Worm (Caenorhabditis elegans) whole organism, young adult: Measurements from ENCODE around the gene Y54G2A.13.

ENCODE experiments used
- B0019.2 ChIP-seq: fragments of 200-800 bp; sonication (Bioruptor generic); conservative IDR thresholded peaks from 2 replicates; pipeline ENCODE4 v1.3.6; 2022; ENCODE audit warnings: missing genetic modification reagents, missing genetic modification characterization, missing compliant biosample characterization
- B0336.3 ChIP-seq: fragments of 200-800 bp; sonication (Bioruptor generic); IDR thresholded peaks from 2 replicates; pipeline ENCODE4 v1.3.6; 2022; ENCODE audit warnings: missing genetic modification characterization, missing compliant biosample characterization
- F37B4.10 ChIP-seq: fragments of 200-800 bp; sonication (Bioruptor generic); IDR thresholded peaks from 2 replicates; pipeline ENCODE4 v1.3.6; 2022; ENCODE audit warnings: missing genetic modification characterization, missing compliant biosample characterization
- F49E8.2 ChIP-seq: sonication (generic microtip); optimal IDR thresholded peaks from 3 replicates; lab custom pipeline; 2017; ENCODE audit warnings: missing genetic modification characterization, mild to moderate bottlenecking, missing compliant biosample characterization, antibody characterized with exemption, moderate library complexity; ENCODE audit not compliant: insufficient read depth
- K12H6.12 ChIP-seq: fragments of 200-800 bp; sonication (Bioruptor generic); optimal IDR thresholded peaks from 2 replicates; lab custom pipeline; 2018; ENCODE audit warnings: mild to moderate bottlenecking, missing genetic modification characterization, missing compliant biosample characterization
- Y53F4B.3 ChIP-seq: fragments of 200-800 bp; sonication (Bioruptor generic); IDR thresholded peaks from 2 replicates; pipeline ENCODE4 v1.3.6; 2022; ENCODE audit warnings: missing genetic modification reagents, missing genetic modification characterization, missing compliant biosample characterization
- Y79H2A.3 ChIP-seq: fragments of 200-800 bp; sonication (Bioruptor generic); conservative IDR thresholded peaks from 2 replicates; pipeline ENCODE4 v1.3.6; 2022; ENCODE audit warnings: missing genetic modification reagents, missing genetic modification characterization, missing compliant biosample characterization
- ZK185.1 ChIP-seq: sonication (generic microtip); optimal IDR thresholded peaks from 2 replicates; lab custom pipeline; 2016; ENCODE audit warnings: mild to moderate bottlenecking, missing genetic modification characterization, missing compliant biosample characterization; ENCODE audit not compliant: poor library complexity, severe bottlenecking
- ama-1 ChIP-seq, 3 experiments: fragments of 150-350 bp in 1 of 3; sonication (generic microtip) in 2 of 3; optimal IDR thresholded peaks; 2 replicates each; lab custom pipeline; 2014 to 2018; ENCODE audit warnings: missing biosample characterization in 2 of 3, missing genetic modification characterization in 2 of 3, missing genetic modification reagents in 2 of 3
- aptf-2 ChIP-seq: fragments of 200-800 bp; sonication (Bioruptor generic); conservative IDR thresholded peaks from 2 replicates; pipeline ENCODE4 v1.3.6; 2022; ENCODE audit warnings: missing genetic modification reagents, missing genetic modification characterization, missing compliant biosample characterization
- aptf-3 ChIP-seq: fragments of 200-800 bp; sonication (Bioruptor generic); IDR thresholded peaks from 2 replicates; pipeline ENCODE4 v1.3.6; 2022; ENCODE audit warnings: missing genetic modification characterization, missing compliant biosample characterization
- attf-6 ChIP-seq: fragments of 200-800 bp; sonication (Bioruptor generic); IDR thresholded peaks from 2 replicates; pipeline ENCODE4 v1.3.6; 2022; ENCODE audit warnings: missing genetic modification reagents, missing genetic modification characterization, missing compliant biosample characterization
- ccch-3 ChIP-seq: fragments of 200-800 bp; sonication (Bioruptor generic); optimal IDR thresholded peaks from 2 replicates; lab custom pipeline; 2018; ENCODE audit warnings: mild to moderate bottlenecking, missing genetic modification characterization, missing compliant biosample characterization
- cebp-1 ChIP-seq, 2 experiments: fragments of 200-800 bp in 1 of 2; sonication (Bioruptor generic) in 1 of 2; sonication (generic microtip) in 1 of 2; IDR thresholded peaks in 1 of 2; optimal IDR thresholded peaks in 1 of 2; 2 replicates each; pipeline versions ENCODE4 v1.3.6 to Lab custom; 2017 to 2022; ENCODE audit warnings: missing compliant biosample characterization in 2 of 2, missing genetic modification characterization in 2 of 2, mild to moderate bottlenecking in 1 of 2, missing genetic modification reagents in 1 of 2, moderate library complexity in 1 of 2
- ceh-58 ChIP-seq: fragments of 200-800 bp; sonication (Bioruptor generic); IDR thresholded peaks from 2 replicates; pipeline ENCODE4 v1.3.6; 2022; ENCODE audit warnings: missing genetic modification characterization, missing compliant biosample characterization
- ceh-91 ChIP-seq: fragments of 200-800 bp; sonication (Bioruptor generic); IDR thresholded peaks from 2 replicates; pipeline ENCODE4 v1.3.6; 2022; ENCODE audit warnings: missing genetic modification reagents, missing genetic modification characterization, missing compliant biosample characterization
- dox-1 ChIP-seq: fragments of 200-800 bp; sonication (Bioruptor generic); IDR thresholded peaks from 2 replicates; pipeline ENCODE4 v1.3.6; 2022; ENCODE audit warnings: missing genetic modification reagents, missing genetic modification characterization, missing compliant biosample characterization
- dpff-1 ChIP-seq: sonication (generic microtip); optimal IDR thresholded peaks from 2 replicates; lab custom pipeline; 2017; ENCODE audit warnings: mild to moderate bottlenecking, missing genetic modification characterization, missing compliant biosample characterization
- egrh-3 ChIP-seq: fragments of 200-800 bp; sonication (Bioruptor generic); IDR thresholded peaks from 2 replicates; pipeline ENCODE4 v1.3.6; 2022; ENCODE audit warnings: missing genetic modification reagents, missing genetic modification characterization, missing compliant biosample characterization
- ets-4 ChIP-seq: fragments of 200-800 bp; sonication (Bioruptor generic); optimal IDR thresholded peaks from 2 replicates; lab custom pipeline; 2018; ENCODE audit warnings: mild to moderate bottlenecking, missing genetic modification characterization, missing compliant biosample characterization
- hlh-12 ChIP-seq: sonication (generic microtip); optimal IDR thresholded peaks from 2 replicates; lab custom pipeline; 2016; ENCODE audit warnings: missing genetic modification characterization, missing compliant biosample characterization
- hmg-1.2 ChIP-seq: fragments of 200-800 bp; sonication (Bioruptor generic); IDR thresholded peaks from 2 replicates; pipeline ENCODE4 v1.3.6; 2022; ENCODE audit warnings: missing genetic modification reagents, missing genetic modification characterization, missing compliant biosample characterization
- lin-35 ChIP-seq, 3 experiments: fragments of 150-350 bp in 2 of 3; sonication (generic microtip) in 1 of 3; optimal IDR thresholded peaks; 2 replicates each; lab custom pipeline; 2014 to 2018; ENCODE audit warnings: missing biosample characterization in 3 of 3, missing genetic modification characterization in 3 of 3, missing genetic modification reagents in 3 of 3
- lin-54 ChIP-seq: fragments of 200-800 bp; sonication (Bioruptor generic); optimal IDR thresholded peaks from 2 replicates; lab custom pipeline; 2018; ENCODE audit warnings: mild to moderate bottlenecking, missing genetic modification characterization, missing compliant biosample characterization
- madf-10 ChIP-seq: sonication (generic microtip); optimal IDR thresholded peaks from 2 replicates; lab custom pipeline; 2016; ENCODE audit warnings: mild to moderate bottlenecking, missing genetic modification characterization, missing compliant biosample characterization
- madf-3 ChIP-seq: fragments of 200-800 bp; sonication (Bioruptor generic); IDR thresholded peaks from 2 replicates; pipeline ENCODE4 v1.3.6; 2022; ENCODE audit warnings: missing genetic modification reagents, missing genetic modification characterization, missing compliant biosample characterization
- madf-8 ChIP-seq: fragments of 200-800 bp; sonication (Bioruptor generic); conservative IDR thresholded peaks from 2 replicates; pipeline ENCODE4 v1.3.6; 2022; ENCODE audit warnings: missing genetic modification reagents, missing genetic modification characterization, missing compliant biosample characterization
- mcd-1 ChIP-seq: fragments of 200-800 bp; sonication (Bioruptor generic); IDR thresholded peaks from 2 replicates; pipeline ENCODE4 v1.3.6; 2022; ENCODE audit warnings: missing genetic modification reagents, missing genetic modification characterization, missing compliant biosample characterization
- nfya-1 ChIP-seq: sonication (generic microtip); optimal IDR thresholded peaks from 2 replicates; lab custom pipeline; 2017; ENCODE audit warnings: antibody characterized with exemption, missing compliant biosample characterization, missing genetic modification characterization, borderline replicate concordance; ENCODE audit not compliant: insufficient read depth
- nfyb-1 ChIP-seq: fragments of 200-800 bp; sonication (Bioruptor generic); IDR thresholded peaks from 2 replicates; pipeline ENCODE4 v1.3.6; 2022; ENCODE audit warnings: missing genetic modification reagents, missing genetic modification characterization, missing compliant biosample characterization
- nhr-27 ChIP-seq: fragments of 200-800 bp; sonication (Bioruptor generic); optimal IDR thresholded peaks from 2 replicates; lab custom pipeline; 2018; ENCODE audit warnings: mild to moderate bottlenecking, missing genetic modification characterization, moderate library complexity, missing compliant biosample characterization
- nhr-80 ChIP-seq: sonication (generic microtip); optimal IDR thresholded peaks from 2 replicates; lab custom pipeline; 2016; ENCODE audit warnings: missing genetic modification characterization, missing compliant biosample characterization
- nhr-90 ChIP-seq: sonication (generic microtip); optimal IDR thresholded peaks from 2 replicates; lab custom pipeline; 2016; ENCODE audit warnings: missing genotype, mild to moderate bottlenecking, missing genetic modification characterization, missing compliant biosample characterization
- pbrm-1 ChIP-seq: fragments of 200-800 bp; sonication (Bioruptor generic); IDR thresholded peaks from 2 replicates; pipeline ENCODE4 v1.3.6; 2022; ENCODE audit warnings: missing genetic modification reagents, missing genetic modification characterization, missing compliant biosample characterization
- rcor-1 ChIP-seq: fragments of 200-800 bp; sonication (Bioruptor generic); IDR thresholded peaks from 2 replicates; pipeline ENCODE4 v1.3.6; 2022; ENCODE audit warnings: missing genetic modification reagents, missing genetic modification characterization, missing compliant biosample characterization
- snpc-3.4 ChIP-seq: sonication (generic microtip); optimal IDR thresholded peaks from 2 replicates; lab custom pipeline; 2017; ENCODE audit warnings: missing genetic modification characterization, mild to moderate bottlenecking, missing compliant biosample characterization, antibody characterized with exemption, moderate library complexity, missing genotype, missing genetic modification reagents
- sptf-2 ChIP-seq: fragments of 200-800 bp; sonication (Bioruptor generic); optimal IDR thresholded peaks from 2 replicates; lab custom pipeline; 2018; ENCODE audit warnings: mild to moderate bottlenecking, missing genetic modification characterization, missing compliant biosample characterization
- unc-62 ChIP-seq: fragments of 150-350 bp; optimal IDR thresholded peaks from 2 replicates; lab custom pipeline; 2014; ENCODE audit warnings: missing biosample characterization, missing genetic modification reagents, missing genetic modification characterization
- zfh-2 ChIP-seq: fragments of 200-800 bp; sonication (Bioruptor generic); conservative IDR thresholded peaks from 2 replicates; pipeline ENCODE4 v1.3.6; 2022; ENCODE audit warnings: missing genetic modification reagents, missing genetic modification characterization, missing compliant biosample characterization
- zim-3 ChIP-seq: sonication (generic microtip); optimal IDR thresholded peaks from 2 replicates; lab custom pipeline; 2017; ENCODE audit warnings: mild to moderate bottlenecking, missing genetic modification characterization, moderate library complexity, missing compliant biosample characterization
- ztf-22 ChIP-seq: fragments of 200-800 bp; sonication (Bioruptor generic); optimal IDR thresholded peaks from 2 replicates; lab custom pipeline; 2018; ENCODE audit warnings: mild to moderate bottlenecking, missing genetic modification characterization, moderate library complexity, missing compliant biosample characterization

Y54G2A.13 gene

ce11 chrIV:2776733-2777132, 42.8 kb downstream of the Y54G2A.13 start (continued):
- TF ChIP-seq madf-3 (GFP tag; lab: Robert Waterston, UW) (no peak), mcd-1 (GFP tag; lab: Robert Waterston, UW) (no peak), ceh-58 (GFP tag; lab: Robert Waterston, UW) (no peak), ccch-3 (GFP tag; lab: Kevin White, UChicago) (no peak), rcor-1 (GFP tag; lab: Robert Waterston, UW) (no peak), B0336.3 (GFP tag; lab: Robert Waterston, UW) (no peak), ZK185.1 (no peak), nfya-1 (no peak)

ce11 chrIV:2775992-2776630, 43.4 kb downstream of the Y54G2A.13 start:
- TF ChIP-seq cebp-1 (GFP tag; IDR thresholded peaks at IDR 0.05; lab: Robert Waterston, UW) (no peak), cebp-1 (tag; optimal IDR thresholded peaks at IDR 0.05; lab: Kevin White, UChicago) (peak; percentile 43), pbrm-1 (GFP tag; lab: Robert Waterston, UW) (0 out of 2 replicates have a peak, but pooled peaks have one; percentile 38), zfh-2 (GFP tag; lab: Robert Waterston, UW) (peak; percentile 95), K12H6.12 (tag; lab: Kevin White, UChicago) (peak; percentile 39), F49E8.2 (tag; lab: Kevin White, UChicago) (no peak), Y79H2A.3 (GFP tag; lab: Robert Waterston, UW) (no peak), egrh-3 (GFP tag; lab: Robert Waterston, UW) (peak; percentile 51; the same call in 1 of the 2 replicates), hmg-1.2 (GFP tag; lab: Robert Waterston, UW) (peak; percentile 78), dox-1 (peak; percentile 26; the same call in 1 of the 2 replicates), mcd-1 (GFP tag; lab: Robert Waterston, UW) (peak; percentile 44; the same call in 1 of the 2 replicates), nfyb-1 (GFP tag; lab: Robert Waterston, UW) (peak; percentile 54; the same call in 1 of the 2 replicates), ztf-22 (GFP tag; lab: Kevin White, UChicago) (no peak)

ce11 chrIV:2774500-2774899, 45.0 kb downstream of the Y54G2A.13 start:
- TF ChIP-seq B0019.2 (GFP tag; lab: Robert Waterston, UW) (no peak), ceh-58 (GFP tag; lab: Robert Waterston, UW) (no peak), nhr-27 (tag; lab: Kevin White, UChicago) (no peak), sptf-2 (GFP tag; lab: Kevin White, UChicago) (no peak), hlh-12 (tag; lab: Kevin White, UChicago) (no peak), lin-54 (GFP tag; lab: Kevin White, UChicago) (peak; percentile 41), madf-10 (tag; lab: Kevin White, UChicago) (peak; percentile 17), unc-62 (GFP tag; lab: Kevin White, UChicago) (no peak), ama-1 (optimal IDR thresholded peaks at IDR 0.05; lab: Kevin White, UChicago) (peak; percentile 60), ama-1 (GFP tag; optimal IDR thresholded peaks at IDR 0.05; lab: Kevin White, UChicago) (no peak), Y53F4B.3 (GFP tag; lab: Robert Waterston, UW) (no peak), zfh-2 (GFP tag; lab: Robert Waterston, UW) (peak; percentile 60; the same call in 1 of the 2 replicates), B0336.3 (GFP tag; lab: Robert Waterston, UW) (peak; percentile 71), F37B4.10 (no peak), cebp-1 (GFP tag; IDR thresholded peaks at IDR 0.05; lab: Robert Waterston, UW) (no peak), cebp-1 (tag; optimal IDR thresholded peaks at IDR 0.05; lab: Kevin White, UChicago) (peak; percentile 77), nhr-80 (peak; percentile 26), ztf-22 (GFP tag; lab: Kevin White, UChicago) (no peak), lin-35 (GFP tag; optimal IDR thresholded peaks at IDR 0.05; lab: Kevin White, UChicago) (peak in 1 of 3 experiments; percentile 28), attf-6 (GFP tag; lab: Robert Waterston, UW) (no peak), dpff-1 (tag; lab: Kevin White, UChicago) (no peak), nhr-90 (tag; lab: Kevin White, UChicago) (no peak), zim-3 (tag; lab: Kevin White, UChicago) (no peak), ZK185.1 (no peak), aptf-3 (GFP tag; lab: Robert Waterston, UW) (no peak), ceh-91 (no peak), snpc-3.4 (no peak), ets-4 (GFP tag; lab: Kevin White, UChicago) (no peak), rcor-1 (GFP tag; lab: Robert Waterston, UW) (no peak), aptf-2 (GFP tag; lab: Robert Waterston, UW) (no peak), mcd-1 (GFP tag; lab: Robert Waterston, UW) (peak; percentile 55; the same call in 1 of the 2 replicates), madf-8 (GFP tag; lab: Robert Waterston, UW) (no peak)
